Fruit fly (Drosophila melanogaster) whole organism, prepupa: ENCODE data around the gene CG4053.
A peak's percentile ranks its signal among the peaks of the same experiment; 100 is the strongest.

ENCODE experiments used
- Blimp-1 ChIP-seq: fragments of 200-800 bp; sonication (Bioruptor generic); optimal IDR thresholded peaks from 3 replicates; lab custom pipeline; 2017; ENCODE audit warnings: missing biosample characterization, missing genetic modification characterization, mild to moderate bottlenecking, moderate library complexity, missing genetic modification reagents
- CG10631 ChIP-seq: fragments of 200-800 bp; sonication (Bioruptor generic); optimal IDR thresholded peaks from 2 replicates; lab custom pipeline; 2016; ENCODE audit warnings: missing biosample characterization, missing genetic modification characterization
- CG10669 ChIP-seq: fragments of 200-800 bp; sonication (Bioruptor generic); optimal IDR thresholded peaks from 3 replicates; lab custom pipeline; 2018; ENCODE audit warnings: missing biosample characterization, mild to moderate bottlenecking, missing genetic modification characterization, moderate library complexity
- CG11294 ChIP-seq: fragments of 200-800 bp; sonication (Bioruptor generic); IDR thresholded peaks from 2 replicates; pipeline ENCODE4 v1.3.6; 2022; ENCODE audit warnings: missing biosample characterization, missing genetic modification characterization
- CG11902 ChIP-seq: fragments of 200-800 bp; sonication (Bioruptor generic); optimal IDR thresholded peaks from 3 replicates; lab custom pipeline; 2016; ENCODE audit warnings: missing biosample characterization, missing genetic modification characterization
- CG15336 ChIP-seq: fragments of 200-800 bp; sonication (Bioruptor generic); IDR thresholded peaks from 2 replicates; pipeline ENCODE4 v1.3.6; 2022; ENCODE audit warnings: missing biosample characterization, missing genetic modification characterization
- CG1621 ChIP-seq: fragments of 200-800 bp; sonication (Bioruptor generic); optimal IDR thresholded peaks from 3 replicates; lab custom pipeline; 2018; ENCODE audit warnings: missing biosample characterization, mild to moderate bottlenecking, missing genetic modification characterization
- CG16779 ChIP-seq: fragments of 200-800 bp; sonication (Bioruptor generic); optimal IDR thresholded peaks from 3 replicates; lab custom pipeline; 2017; ENCODE audit warnings: missing biosample characterization, mild to moderate bottlenecking, missing genetic modification characterization
- CG3032 ChIP-seq: fragments of 200-800 bp; optimal IDR thresholded peaks from 2 replicates; lab custom pipeline; 2019; ENCODE audit warnings: missing biosample characterization, mild to moderate bottlenecking, missing genetic modification characterization, moderate library complexity
- CG32006 ChIP-seq: fragments of 200-800 bp; sonication (Bioruptor generic); optimal IDR thresholded peaks from 3 replicates; lab custom pipeline; 2017; ENCODE audit warnings: missing biosample characterization, mild to moderate bottlenecking, missing genetic modification characterization
- CG34406 ChIP-seq: fragments of 200-800 bp; sonication (Bioruptor generic); optimal IDR thresholded peaks from 3 replicates; lab custom pipeline; 2016; ENCODE audit warnings: missing biosample characterization, missing genetic modification characterization
- CG3919 ChIP-seq: fragments of 200-800 bp; sonication (Bioruptor generic); optimal IDR thresholded peaks from 3 replicates; lab custom pipeline; 2016; ENCODE audit warnings: missing biosample characterization, missing genetic modification characterization
- CG6808 ChIP-seq: fragments of 200-800 bp; sonication (Bioruptor generic); optimal IDR thresholded peaks from 3 replicates; lab custom pipeline; 2017; ENCODE audit warnings: missing biosample characterization, missing genetic modification characterization, mild to moderate bottlenecking, moderate library complexity, missing genetic modification reagents
- CG6854 ChIP-seq: fragments of 200-800 bp; sonication (Bioruptor generic); optimal IDR thresholded peaks from 2 replicates; lab custom pipeline; 2017; ENCODE audit warnings: missing biosample characterization, mild to moderate bottlenecking, missing genetic modification characterization
- CG7368 ChIP-seq: fragments of 200-800 bp; sonication (Bioruptor generic); optimal IDR thresholded peaks from 3 replicates; lab custom pipeline; 2016; ENCODE audit warnings: missing biosample characterization, missing genetic modification characterization
- CG8119 ChIP-seq: fragments of 200-800 bp; sonication (Bioruptor generic); IDR thresholded peaks from 3 replicates; pipeline ENCODE4 v1.3.6; 2022; ENCODE audit warnings: missing biosample characterization, missing genetic modification characterization
- CG9139 ChIP-seq: fragments of 200-800 bp; sonication (Bioruptor generic); optimal IDR thresholded peaks from 3 replicates; lab custom pipeline; 2017; ENCODE audit warnings: missing biosample characterization, mild to moderate bottlenecking, missing genetic modification characterization
- Eip75B ChIP-seq: fragments of 200-800 bp; sonication (Bioruptor generic); optimal IDR thresholded peaks from 3 replicates; lab custom pipeline; 2016; ENCODE audit warnings: missing biosample characterization, missing genetic modification characterization
- Eip78C ChIP-seq: fragments of 200-800 bp; sonication (Bioruptor generic); peaks from one replicate; lab custom pipeline; 2016; ENCODE audit warnings: missing biosample characterization, missing genetic modification characterization
- Eip93F ChIP-seq: fragments of 200-800 bp; sonication (Bioruptor generic); optimal IDR thresholded peaks from 2 replicates; lab custom pipeline; 2016; ENCODE audit warnings: missing biosample characterization, mild to moderate bottlenecking, missing genetic modification characterization
- Ets21C ChIP-seq: fragments of 200-800 bp; sonication (Bioruptor generic); optimal IDR thresholded peaks from 3 replicates; lab custom pipeline; 2016; ENCODE audit warnings: missing biosample characterization, missing genetic modification characterization
- Ets96B ChIP-seq: fragments of 200-800 bp; optimal IDR thresholded peaks from 2 replicates; lab custom pipeline; 2019; ENCODE audit warnings: missing biosample characterization, mild to moderate bottlenecking, missing genetic modification characterization, moderate library complexity
- Gug ChIP-seq: fragments of 200-800 bp; sonication (Bioruptor generic); IDR thresholded peaks from 2 replicates; pipeline ENCODE4 v1.3.6; 2022; ENCODE audit warnings: missing biosample characterization, missing genetic modification characterization
- Hr38 ChIP-seq: sonication (Bioruptor generic); optimal IDR thresholded peaks from 2 replicates; lab custom pipeline; 2016; ENCODE audit warnings: missing biosample characterization, missing genetic modification characterization
- Hr39 ChIP-seq: fragments of 200-800 bp; sonication (Bioruptor generic); optimal IDR thresholded peaks from 2 replicates; lab custom pipeline; 2016; ENCODE audit warnings: missing biosample characterization, missing genetic modification characterization
- Hr4 ChIP-seq: fragments of 200-800 bp; sonication (Bioruptor generic); optimal IDR thresholded peaks from 3 replicates; lab custom pipeline; 2016; ENCODE audit warnings: missing biosample characterization, missing genetic modification characterization
- Lpt ChIP-seq: fragments of 200-800 bp; sonication (Bioruptor generic); optimal IDR thresholded peaks from 3 replicates; lab custom pipeline; 2016; ENCODE audit warnings: missing biosample characterization, missing genetic modification characterization
- Met ChIP-seq: fragments of 200-800 bp; sonication (Bioruptor generic); optimal IDR thresholded peaks from 3 replicates; lab custom pipeline; 2016; ENCODE audit warnings: missing biosample characterization, missing genetic modification characterization
- Smox ChIP-seq: fragments of 200-800 bp; sonication (Bioruptor generic); optimal IDR thresholded peaks from 3 replicates; lab custom pipeline; 2016; ENCODE audit warnings: missing biosample characterization, missing genetic modification characterization
- Sox15 ChIP-seq: fragments of 200-800 bp; sonication (Bioruptor generic); optimal IDR thresholded peaks from 3 replicates; lab custom pipeline; 2016; ENCODE audit warnings: missing biosample characterization, missing genetic modification characterization
- achi ChIP-seq: fragments of 200-800 bp; sonication (Bioruptor generic); optimal IDR thresholded peaks from 3 replicates; lab custom pipeline; 2016; ENCODE audit warnings: missing biosample characterization, missing genetic modification characterization
- acj6 ChIP-seq: fragments of 200-800 bp; sonication (Bioruptor generic); optimal IDR thresholded peaks from 3 replicates; lab custom pipeline; 2016; ENCODE audit warnings: missing biosample characterization, missing genetic modification characterization
- dac ChIP-seq: fragments of 200-800 bp; sonication (Bioruptor generic); optimal IDR thresholded peaks from 2 replicates; lab custom pipeline; 2017; ENCODE audit warnings: missing biosample characterization, mild to moderate bottlenecking, missing genetic modification characterization
- dsx ChIP-seq: fragments of 200-800 bp; optimal IDR thresholded peaks from 3 replicates; lab custom pipeline; 2019; ENCODE audit warnings: missing biosample characterization, mild to moderate bottlenecking, missing genetic modification characterization, moderate library complexity; ENCODE audit not compliant: poor library complexity, severe bottlenecking
- esn ChIP-seq: fragments of 200-800 bp; sonication (Bioruptor generic); optimal IDR thresholded peaks from 2 replicates; lab custom pipeline; 2016; ENCODE audit warnings: missing biosample characterization, mild to moderate bottlenecking, missing genetic modification characterization, moderate library complexity
- fkh ChIP-seq: fragments of 200-800 bp; sonication (Bioruptor generic); optimal IDR thresholded peaks from 3 replicates; lab custom pipeline; 2017; ENCODE audit warnings: missing biosample characterization, mild to moderate bottlenecking, missing genetic modification characterization, moderate library complexity
- net ChIP-seq: fragments of 200-800 bp; sonication (Bioruptor generic); optimal IDR thresholded peaks from 3 replicates; lab custom pipeline; 2016; ENCODE audit warnings: missing biosample characterization, missing genetic modification characterization
- salr ChIP-seq, 2 experiments: fragments of 200-800 bp; sonication (Bioruptor generic); optimal IDR thresholded peaks; 3 replicates each; lab custom pipeline; 2016 to 2018; ENCODE audit warnings: missing biosample characterization in 2 of 2, missing genetic modification characterization in 2 of 2, mild to moderate bottlenecking in 1 of 2
- spab ChIP-seq: fragments of 200-800 bp; sonication (Bioruptor generic); optimal IDR thresholded peaks from 2 replicates; lab custom pipeline; 2017; ENCODE audit warnings: missing biosample characterization, mild to moderate bottlenecking, missing genetic modification characterization, missing genetic modification reagents
- ss ChIP-seq, 2 experiments: fragments of 200-800 bp; sonication (Bioruptor generic); optimal IDR thresholded peaks; 2 replicates in 1 of 2; 3 replicates in 1 of 2; lab custom pipeline; 2017 to 2018; ENCODE audit warnings: mild to moderate bottlenecking in 2 of 2, missing biosample characterization in 2 of 2, missing genetic modification characterization in 2 of 2, moderate library complexity in 1 of 2
- svp ChIP-seq: fragments of 200-800 bp; sonication (Bioruptor generic); peaks from one replicate; lab custom pipeline; 2016; ENCODE audit warnings: missing biosample characterization, missing genetic modification characterization
- topi ChIP-seq: fragments of 200-800 bp; sonication (Bioruptor generic); optimal IDR thresholded peaks from 3 replicates; lab custom pipeline; 2016; ENCODE audit warnings: missing biosample characterization, missing genetic modification characterization

Gene CG4053

dm6 chr3R:17087977-17088618 is 43.9 kb downstream of the CG4053 start, which contains the start of gene cal1:
cal1 (plus strand) TSS chr3R:17088280.
- TF ChIP-seq spab (GFP tag; lab: Kevin White, UChicago) = no peak
- TF ChIP-seq CG6808 = peak; percentile 100
- no peak for TF ChIP-seq CG8119 (GFP tag; lab: Robert Waterston, UW)
- TF ChIP-seq fkh = peak; percentile 94
- no peak for TF ChIP-seq CG32006
- no peak for TF ChIP-seq Eip78C (GFP tag; lab: Kevin White, UChicago)

dm6 chr3R:17085029-17085807 is 46.8 kb downstream of the CG4053 start, which contains the start of gene GckIII:
GckIII (plus strand) TSS chr3R:17085513.
- no peak for TF ChIP-seq Met (GFP tag; lab: Kevin White, UChicago)
- no peak for TF ChIP-seq CG15336 (GFP tag; lab: Robert Waterston, UW)
- peak; percentile 16 for TF ChIP-seq Eip93F
- TF ChIP-seq acj6 = no peak
- no peak for TF ChIP-seq CG1621
- no peak for TF ChIP-seq CG32006
- TF ChIP-seq ss (GFP tag; optimal IDR thresholded peaks at IDR 0.05; lab: Kevin White, UChicago) = no peak
- TF ChIP-seq CG6808 = peak; percentile 44
- TF ChIP-seq, all 60 proteins: peak for 2

- no peak for TF ChIP-seq Ets21C (GFP tag; lab: Kevin White, UChicago)
- TF ChIP-seq salr (GFP tag; optimal IDR thresholded peaks at IDR 0.05; lab: Kevin White, UChicago) = no peak
- no peak for TF ChIP-seq Lpt (GFP tag; lab: Kevin White, UChicago)
- peak; percentile 26 for TF ChIP-seq fkh
Observed at dm6 chr3R:17082471-17082870, 49.5 kb downstream of the CG4053 start.

- TF ChIP-seq CG3032 (tag; lab: Kevin White, UChicago) (peak; percentile 84), svp (GFP tag; lab: Kevin White, UChicago) (no peak), esn (GFP tag; lab: Kevin White, UChicago) (peak; percentile 53), Hr38 (GFP tag; lab: Kevin White, UChicago) (no peak), dsx (GFP tag; lab: Kevin White, UChicago) (peak; percentile 75), Sox15 (GFP tag; lab: Kevin White, UChicago) (no peak), CG16779 (tag; lab: Kevin White, UChicago) (no peak), CG1621 (peak; percentile 23), CG11902 (GFP tag; lab: Kevin White, UChicago) (no peak), CG3919 (GFP tag; lab: Kevin White, UChicago) (peak; percentile 75), Gug (GFP tag; lab: Robert Waterston, UW) (peak; percentile 85), Ets96B (tag; lab: Kevin White, UChicago) (peak; percentile 80), CG34406 (peak; percentile 58), Met (GFP tag; lab: Kevin White, UChicago) (no peak), fkh (no peak), CG7368 (peak; percentile 46), CG10631 (GFP tag; lab: Kevin White, UChicago) (no peak), Eip75B (GFP tag; lab: Kevin White, UChicago) (peak; percentile 62), CG11294 (GFP tag; lab: Robert Waterston, UW) (peak; percentile 78), Smox (GFP tag; lab: Kevin White, UChicago) (no peak), dac (peak; percentile 49), CG15336 (GFP tag; lab: Robert Waterston, UW) (peak; percentile 92), Eip93F (no peak), achi (no peak), Blimp-1 (GFP tag; lab: Kevin White, UChicago) (no peak), CG9139 (GFP tag; lab: Kevin White, UChicago) (no peak), CG10669 (GFP tag; lab: Kevin White, UChicago) (no peak), net (GFP tag; lab: Kevin White, UChicago) (peak; percentile 83), Lpt (GFP tag; lab: Kevin White, UChicago) (peak; percentile 82), CG6808 (peak; percentile 73), topi (GFP tag; lab: Kevin White, UChicago) (no peak), Hr4 (GFP tag; lab: Kevin White, UChicago) (peak; percentile 92), CG6854 (GFP tag; lab: Kevin White, UChicago) (no peak), Hr39 (GFP tag; lab: Kevin White, UChicago) (no peak)
Observed at dm6 chr3R:17081359-17081935, 50.6 kb downstream of the CG4053 start.
